Fruit fly (Drosophila melanogaster): ENCODE results near the gene CG11786.

DNA sequence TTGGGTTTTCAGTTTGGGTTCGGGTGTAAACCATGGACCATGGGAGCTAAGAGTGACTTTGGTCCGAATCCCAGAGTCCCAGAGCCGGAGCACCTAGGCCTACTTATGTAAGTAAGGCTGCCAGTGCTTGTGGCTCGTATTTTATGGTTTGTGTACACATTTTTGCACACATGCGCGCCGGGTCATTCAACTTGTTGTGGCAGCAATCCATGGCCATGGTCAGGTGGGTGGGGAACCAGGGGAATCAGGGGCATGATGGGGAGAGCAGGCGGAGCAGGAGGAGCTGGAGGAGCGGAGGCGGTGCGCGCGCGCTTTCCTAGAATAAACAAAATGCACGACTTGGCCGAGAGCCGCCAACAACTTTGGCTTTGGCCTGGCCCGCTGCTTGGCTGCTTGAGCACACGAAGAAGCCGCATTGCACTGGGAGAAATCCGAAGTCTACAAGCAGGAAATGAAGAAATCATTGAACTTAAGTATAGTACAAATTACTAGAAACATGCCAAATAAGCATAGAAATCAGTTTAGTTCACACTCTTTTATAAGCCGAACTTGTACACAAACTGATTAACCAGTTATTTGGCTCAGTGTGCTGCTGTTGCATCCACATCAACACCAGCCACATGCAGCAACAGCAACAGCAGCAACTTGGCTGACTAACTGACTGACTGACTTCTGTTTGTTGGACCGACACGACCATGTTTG, 36.2 kb upstream of the CG11786 start:
- TF ChIP-seq CG32264 (GFP tag; optimal IDR thresholded peaks at IDR 0.05) (no peak), h (GFP tag; optimal IDR thresholded peaks at IDR 0.05) (peak; percentile 59), lola (GFP tag; optimal IDR thresholded peaks at IDR 0.05) (no peak), brk (GFP tag; optimal IDR thresholded peaks at IDR 0.05) (no peak), Myc (optimal IDR thresholded peaks at IDR 0.05) (no peak), br (GFP tag; optimal IDR thresholded peaks at IDR 0.05) (peak; percentile 42), sage (GFP tag; optimal IDR thresholded peaks at IDR 0.05) (no peak), Dfd (GFP tag; optimal IDR thresholded peaks at IDR 0.05) (no peak), usp (GFP tag; optimal IDR thresholded peaks at IDR 0.05) (no peak), ey (GFP tag; optimal IDR thresholded peaks at IDR 0.05) (peak; percentile 18), pan (optimal IDR thresholded peaks at IDR 0.05) (no peak)
